Fruit fly (Drosophila melanogaster): ENCODE measurements around the gene swm.

The swm gene

dm6 chr2L:19517154-19517814, 24.2 kb downstream of the swm start, which contains the start of gene Hasp (continued):
- TF ChIP-seq ems (GFP tag; optimal IDR thresholded peaks at IDR 0.05), result peak; percentile 49
- peak; percentile 4 for TF ChIP-seq BEAF-32 (GFP tag; optimal IDR thresholded peaks at IDR 0.05)
- peak; percentile 77 for TF ChIP-seq CG13287 (GFP tag; IDR thresholded peaks at IDR 0.05; ENCODE audit: partially characterized antibody)
- TF ChIP-seq CG6654 (GFP tag; optimal IDR thresholded peaks at IDR 0.05), result no peak
- no peak for TF ChIP-seq eve (GFP tag; optimal IDR thresholded peaks at IDR 0.05)
- no peak for TF ChIP-seq H15 (GFP tag; IDR thresholded peaks at IDR 0.05)
- peak; percentile 68 for TF ChIP-seq CG12391 (tag; optimal IDR thresholded peaks at IDR 0.05)
- no peak for TF ChIP-seq CG17186 (GFP tag; optimal IDR thresholded peaks at IDR 0.05)
- TF ChIP-seq Max (GFP tag; optimal IDR thresholded peaks at IDR 0.05), result peak; percentile 51
- no peak for TF ChIP-seq Mrtf (GFP tag; IDR thresholded peaks at IDR 0.05)
- peak; percentile 46 for TF ChIP-seq CG12942 (GFP tag; optimal IDR thresholded peaks at IDR 0.05)
- TF ChIP-seq nerfin-2 (GFP tag; IDR thresholded peaks at IDR 0.05; ENCODE audit: partially characterized antibody), result peak; percentile 90
- peak; percentile 69 for TF ChIP-seq CG10267 (tag; optimal IDR thresholded peaks at IDR 0.05)
- peak; percentile 18 for TF ChIP-seq Dad (GFP tag; optimal IDR thresholded peaks at IDR 0.05)
- TF ChIP-seq C15 (GFP tag; IDR thresholded peaks at IDR 0.05), result peak; percentile 16; the same call in 1 of the 3 replicates
- peak; percentile 36 for TF ChIP-seq CG12104 (GFP tag; optimal IDR thresholded peaks at IDR 0.05)
- TF ChIP-seq CG10366 (GFP tag; IDR thresholded peaks at IDR 0.05), result peak; percentile 17; the same call in 1 of the 2 replicates
- TF ChIP-seq CG16813 (GFP tag; IDR thresholded peaks at IDR 0.05; ENCODE audit: partially characterized antibody), result peak; percentile 68
- peak; percentile 64 for TF ChIP-seq CG11504 (tag; optimal IDR thresholded peaks at IDR 0.05)
- peak; percentile 24 for TF ChIP-seq CG5245 (GFP tag; optimal IDR thresholded peaks at IDR 0.05)
- no peak for TF ChIP-seq da (GFP tag; optimal IDR thresholded peaks at IDR 0.05)
- peak; percentile 44 for TF ChIP-seq CG12219 (GFP tag; optimal IDR thresholded peaks at IDR 0.05)
- peak; percentile 4 for TF ChIP-seq MTF-1 (GFP tag; optimal IDR thresholded peaks at IDR 0.05; ENCODE audit: borderline replicate concordance)
- TF ChIP-seq Fer3 (tag; optimal IDR thresholded peaks at IDR 0.05), result peak; percentile 56
- no peak for TF ChIP-seq CG11093 (GFP tag; IDR thresholded peaks at IDR 0.05)
- TF ChIP-seq CG9437 (GFP tag; optimal IDR thresholded peaks at IDR 0.05), result peak; percentile 12
- peak; percentile 71; the same call in 2 of the 3 replicates for TF ChIP-seq ci (GFP tag; IDR thresholded peaks at IDR 0.05)
- TF ChIP-seq trem (tag; optimal IDR thresholded peaks at IDR 0.05), result peak; percentile 33
- TF ChIP-seq Spps (tag; optimal IDR thresholded peaks at IDR 0.05), result peak; percentile 52
- peak; percentile 74 for TF ChIP-seq vnd (GFP tag; IDR thresholded peaks at IDR 0.05; ENCODE audit: partially characterized antibody)
- peak; percentile 45 for TF ChIP-seq sisA (GFP tag; IDR thresholded peaks at IDR 0.05)
- TF ChIP-seq CG4424 (GFP tag; optimal IDR thresholded peaks at IDR 0.05), result peak; percentile 46
- no peak for TF ChIP-seq Bteb2 (GFP tag; optimal IDR thresholded peaks at IDR 0.05)
- TF ChIP-seq CG1647 (GFP tag; optimal IDR thresholded peaks at IDR 0.05), result peak; percentile 7
- no peak for TF ChIP-seq CG1832 (GFP tag; optimal IDR thresholded peaks at IDR 0.05)
- peak in 1 of 2 experiments; percentile 67 for TF ChIP-seq Eip74EF (GFP tag; optimal IDR thresholded peaks at IDR 0.05)
- peak; percentile 3; the same call in 1 of the 2 replicates for TF ChIP-seq CG1024 (GFP tag; IDR thresholded peaks at IDR 0.05)
- TF ChIP-seq HHEX (GFP tag; optimal IDR thresholded peaks at IDR 0.05), result peak; percentile 39
- peak; percentile 47 for TF ChIP-seq Deaf1 (tag; optimal IDR thresholded peaks at IDR 0.05)
- no peak for TF ChIP-seq pan (optimal IDR thresholded peaks at IDR 0.05)
- TF ChIP-seq pan (GFP tag; optimal IDR thresholded peaks at IDR 0.05 in 1 of 2, IDR thresholded peaks at IDR 0.05 in 1 of 2), result peak in 1 of 2 experiments; percentile 65
- peak; percentile 81 for TF ChIP-seq Med (GFP tag)
- TF ChIP-seq row (GFP tag; IDR thresholded peaks at IDR 0.05), result peak; percentile 77
- TF ChIP-seq slbo (GFP tag; IDR thresholded peaks at IDR 0.05), result peak; percentile 59
- peak; percentile 22 for TF ChIP-seq CG2202 (tag; optimal IDR thresholded peaks at IDR 0.05)
- TF ChIP-seq dmrt11E (tag; optimal IDR thresholded peaks at IDR 0.05), result no peak
- peak; percentile 26 for TF ChIP-seq CG13775 (GFP tag; optimal IDR thresholded peaks at IDR 0.05)
- TF ChIP-seq CG15514 (GFP tag; optimal IDR thresholded peaks at IDR 0.05), result peak; percentile 19
- peak; percentile 51; the same call in 1 of the 2 replicates for TF ChIP-seq stc (GFP tag; IDR thresholded peaks at IDR 0.05)

Measured in whole organism, embryonic.